Fruit fly (Drosophila melanogaster) S2 (cell line): Measurements from ENCODE around the gene Swt1.

ENCODE experiments used
- CG8478 ChIP-seq: fragments of >200 bp; optimal IDR thresholded peaks from 2 replicates; lab custom pipeline; 2018
- CTCF ChIP-seq, 2 experiments: fragments of >200 bp; optimal IDR thresholded peaks; 2 replicates each; lab custom pipeline; 2018

dm6 chrX:18136910-18137849 lies 46.9 kb upstream of the Swt1 start, which contains the start of gene ari-1:
- TF ChIP-seq CTCF (optimal IDR thresholded peaks at IDR 0.05; lab: Kevin White, UChicago) (no peak), CG8478 (lab: Kevin White, UChicago) (no peak)
